Worm (Caenorhabditis elegans) whole organism, L4 larva: Measurements from ENCODE around the gene msp-113.
"Not testable (repeated sequence)": the region's sequence is repeated elsewhere in the genome, so short reads cannot be mapped to it uniquely, and the experiment has no call there.

ENCODE experiments used
- F10B5.3 ChIP-seq: sonication (generic microtip); optimal IDR thresholded peaks from 2 replicates; lab custom pipeline; 2016; ENCODE audit warnings: mild to moderate bottlenecking, missing genetic modification characterization, missing compliant biosample characterization
- F37D6.2 ChIP-seq: sonication (generic microtip); optimal IDR thresholded peaks from 2 replicates; lab custom pipeline; 2016; ENCODE audit warnings: mild to moderate bottlenecking, missing genetic modification characterization, missing compliant biosample characterization
- F49E8.2 ChIP-seq: sonication (generic microtip); optimal IDR thresholded peaks from 2 replicates; lab custom pipeline; 2016; ENCODE audit warnings: missing compliant biosample characterization, mild to moderate bottlenecking, missing genetic modification characterization, borderline replicate concordance
- R02D3.7 ChIP-seq: fragments of 150-350 bp; sonication (generic microtip); optimal IDR thresholded peaks from 3 replicates; lab custom pipeline; 2014; ENCODE audit warnings: missing biosample characterization, missing genetic modification characterization
- T26A8.4 ChIP-seq: fragments of 200-800 bp; sonication (Bioruptor generic); IDR thresholded peaks from 2 replicates; pipeline ENCODE4 v1.3.6; 2022; ENCODE audit warnings: missing genetic modification characterization, missing compliant biosample characterization
- aha-1 ChIP-seq: fragments of 150-350 bp; peaks from one replicate; lab custom pipeline; 2014; ENCODE audit warnings: missing biosample characterization, missing genetic modification characterization
- arid-1 ChIP-seq: fragments of 200-800 bp; sonication (Bioruptor generic); conservative IDR thresholded peaks from 2 replicates; pipeline ENCODE4 v1.3.6; 2022; ENCODE audit warnings: missing genetic modification reagents, missing genetic modification characterization, missing compliant biosample characterization
- attf-4 ChIP-seq: sonication (generic microtip); optimal IDR thresholded peaks from 3 replicates; lab custom pipeline; 2017; ENCODE audit warnings: missing biosample characterization, missing genetic modification characterization
- ceh-32 ChIP-seq: sonication (generic microtip); optimal IDR thresholded peaks from 2 replicates; lab custom pipeline; 2016; ENCODE audit warnings: mild to moderate bottlenecking, missing genetic modification characterization, missing compliant biosample characterization; ENCODE audit not compliant: poor library complexity
- ceh-44 ChIP-seq: fragments of 200-800 bp; sonication (Bioruptor generic); IDR thresholded peaks from 2 replicates; pipeline ENCODE4 v1.3.6; 2022; ENCODE audit warnings: missing genetic modification reagents, missing genetic modification characterization, missing compliant biosample characterization
- ceh-62 ChIP-seq: sonication (generic microtip); optimal IDR thresholded peaks from 2 replicates; lab custom pipeline; 2017; ENCODE audit warnings: missing biosample characterization, missing genetic modification characterization
- ctbp-1 ChIP-seq: fragments of 200-800 bp; sonication (Bioruptor generic); IDR thresholded peaks from 2 replicates; pipeline ENCODE4 v1.3.6; 2022; ENCODE audit warnings: missing genetic modification reagents, missing genetic modification characterization, missing compliant biosample characterization
- daf-16 ChIP-seq, 3 experiments: sonication (generic microtip); optimal IDR thresholded peaks; 2 replicates each; lab custom pipeline; 2016 to 2017; ENCODE audit warnings: missing genetic modification characterization in 3 of 3, missing genetic modification reagents in 3 of 3, mild to moderate bottlenecking in 2 of 3, missing compliant biosample characterization in 2 of 3, missing biosample characterization in 1 of 3, moderate library complexity in 1 of 3
- dmd-6 ChIP-seq: fragments of 200-800 bp; sonication (Bioruptor generic); IDR thresholded peaks from 2 replicates; pipeline ENCODE4 v1.3.6; 2022; ENCODE audit warnings: missing genetic modification reagents, missing genetic modification characterization, missing compliant biosample characterization
- duxl-1 ChIP-seq: sonication (generic microtip); optimal IDR thresholded peaks from 2 replicates; lab custom pipeline; 2016; ENCODE audit warnings: mild to moderate bottlenecking, missing genetic modification characterization, moderate library complexity, missing compliant biosample characterization; ENCODE audit not compliant: poor library complexity
- dve-1 ChIP-seq: sonication (generic microtip); optimal IDR thresholded peaks from 2 replicates; lab custom pipeline; 2017; ENCODE audit warnings: antibody characterized with exemption, mild to moderate bottlenecking, missing genetic modification characterization, missing compliant biosample characterization; ENCODE audit not compliant: insufficient read depth
- egl-27 ChIP-seq: sonication (generic microtip); optimal IDR thresholded peaks from 3 replicates; lab custom pipeline; 2017; ENCODE audit warnings: missing biosample characterization, missing genetic modification reagents, missing genetic modification characterization
- hlh-11 ChIP-seq: fragments of 200-800 bp; sonication (Bioruptor generic); optimal IDR thresholded peaks from 2 replicates; lab custom pipeline; 2018; ENCODE audit warnings: mild to moderate bottlenecking, missing genetic modification characterization, missing compliant biosample characterization
- hlh-30 ChIP-seq: sonication (generic microtip); optimal IDR thresholded peaks from 2 replicates; lab custom pipeline; 2017; ENCODE audit warnings: antibody characterized with exemption, mild to moderate bottlenecking, missing genetic modification characterization, missing compliant biosample characterization; ENCODE audit not compliant: insufficient read depth
- lin-13 ChIP-seq: fragments of 150-350 bp; optimal IDR thresholded peaks from 2 replicates; lab custom pipeline; 2014; ENCODE audit warnings: missing biosample characterization, missing genetic modification reagents, missing genetic modification characterization
- lir-3 ChIP-seq: sonication (generic microtip); optimal IDR thresholded peaks from 2 replicates; lab custom pipeline; 2016; ENCODE audit warnings: mild to moderate bottlenecking, missing genetic modification characterization, missing compliant biosample characterization
- madf-5 ChIP-seq, 2 experiments: fragments of 200-800 bp; sonication (Bioruptor generic); IDR thresholded peaks; 2 replicates each; pipeline ENCODE4 v1.3.6; 2022; ENCODE audit warnings: missing compliant biosample characterization in 2 of 2, missing genetic modification characterization in 2 of 2
- mes-2 ChIP-seq: sonication (generic microtip); optimal IDR thresholded peaks from 2 replicates; lab custom pipeline; 2016; ENCODE audit warnings: missing genotype, mild to moderate bottlenecking, missing genetic modification characterization, missing compliant biosample characterization; ENCODE audit not compliant: poor library complexity, severe bottlenecking
- nhr-102 ChIP-seq: sonication (generic microtip); optimal IDR thresholded peaks from 2 replicates; lab custom pipeline; 2016; ENCODE audit warnings: mild to moderate bottlenecking, missing genetic modification characterization, moderate library complexity, missing compliant biosample characterization
- nhr-11 ChIP-seq: fragments of 150-350 bp; optimal IDR thresholded peaks from 2 replicates; lab custom pipeline; 2014; ENCODE audit warnings: missing biosample characterization, missing genetic modification characterization
- nhr-111 ChIP-seq: fragments of 200-800 bp; sonication (Bioruptor generic); optimal IDR thresholded peaks from 2 replicates; lab custom pipeline; 2018; ENCODE audit warnings: mild to moderate bottlenecking, missing genetic modification characterization, missing compliant biosample characterization
- nhr-237 ChIP-seq: sonication (generic microtip); optimal IDR thresholded peaks from 2 replicates; lab custom pipeline; 2017; ENCODE audit warnings: missing biosample characterization, missing genetic modification characterization
- nhr-41 ChIP-seq: fragments of 200-800 bp; sonication (Bioruptor generic); IDR thresholded peaks from 2 replicates; pipeline ENCODE4 v1.3.6; 2022; ENCODE audit warnings: missing genetic modification reagents, missing genetic modification characterization, missing compliant biosample characterization
- nhr-42 ChIP-seq: fragments of 200-800 bp; sonication (Bioruptor generic); IDR thresholded peaks from 2 replicates; pipeline ENCODE4 v1.3.6; 2022; ENCODE audit warnings: missing genetic modification characterization, missing compliant biosample characterization
- nhr-76 ChIP-seq: fragments of 150-350 bp; optimal IDR thresholded peaks from 2 replicates; lab custom pipeline; 2014; ENCODE audit warnings: missing biosample characterization, missing genetic modification characterization
- php-3 ChIP-seq: fragments of 200-800 bp; sonication (Bioruptor generic); IDR thresholded peaks from 2 replicates; pipeline ENCODE4 v1.3.6; 2022; ENCODE audit warnings: missing genetic modification reagents, missing genetic modification characterization, missing compliant biosample characterization
- sdz-12 ChIP-seq: fragments of 200-800 bp; sonication (Bioruptor generic); optimal IDR thresholded peaks from 2 replicates; lab custom pipeline; 2018; ENCODE audit warnings: mild to moderate bottlenecking, missing genetic modification characterization, missing compliant biosample characterization
- skn-1 ChIP-seq: fragments of 150-350 bp; optimal IDR thresholded peaks from 2 replicates; lab custom pipeline; 2014; ENCODE audit warnings: missing biosample characterization, missing genetic modification characterization
- snpc-1.2 ChIP-seq: fragments of 200-800 bp; sonication (Bioruptor generic); IDR thresholded peaks from 2 replicates; pipeline ENCODE4 v1.3.6; 2022; ENCODE audit warnings: missing genetic modification reagents, missing genetic modification characterization, missing compliant biosample characterization
- spr-1 ChIP-seq: sonication (generic microtip); optimal IDR thresholded peaks from 2 replicates; lab custom pipeline; 2016; ENCODE audit warnings: mild to moderate bottlenecking, missing genetic modification characterization, missing compliant biosample characterization
- unc-130 ChIP-seq: sonication (generic microtip); optimal IDR thresholded peaks from 2 replicates; lab custom pipeline; 2016; ENCODE audit warnings: missing genetic modification reagents, missing genetic modification characterization, missing compliant biosample characterization
- vab-7 ChIP-seq: fragments of 200-800 bp; sonication (Bioruptor generic); IDR thresholded peaks from 2 replicates; pipeline ENCODE4 v1.3.6; 2022; ENCODE audit warnings: missing genetic modification reagents, missing genetic modification characterization, missing compliant biosample characterization
- zag-1 ChIP-seq: fragments of 150-350 bp; optimal IDR thresholded peaks from 2 replicates; lab custom pipeline; 2014; ENCODE audit warnings: missing biosample characterization, missing genetic modification characterization
- zfp-2 ChIP-seq: sonication (generic microtip); optimal IDR thresholded peaks from 2 replicates; lab custom pipeline; 2016; ENCODE audit warnings: mild to moderate bottlenecking, missing genetic modification characterization, missing compliant biosample characterization

The msp-113 gene

ce11 chrIV:5308046-5308643, 10.4 kb downstream of the msp-113 start, which contains the start of the genes ZK354.9 and msp-58:
Gene ZK354.9, minus strand, starts transcription at chrIV:5308146.
Gene msp-58, plus strand, starts transcription at chrIV:5308593.
- TF ChIP-seq spr-1 (tag; lab: Kevin White, UChicago); aha-1; lin-13: not testable (repeated sequence)

DNA sequence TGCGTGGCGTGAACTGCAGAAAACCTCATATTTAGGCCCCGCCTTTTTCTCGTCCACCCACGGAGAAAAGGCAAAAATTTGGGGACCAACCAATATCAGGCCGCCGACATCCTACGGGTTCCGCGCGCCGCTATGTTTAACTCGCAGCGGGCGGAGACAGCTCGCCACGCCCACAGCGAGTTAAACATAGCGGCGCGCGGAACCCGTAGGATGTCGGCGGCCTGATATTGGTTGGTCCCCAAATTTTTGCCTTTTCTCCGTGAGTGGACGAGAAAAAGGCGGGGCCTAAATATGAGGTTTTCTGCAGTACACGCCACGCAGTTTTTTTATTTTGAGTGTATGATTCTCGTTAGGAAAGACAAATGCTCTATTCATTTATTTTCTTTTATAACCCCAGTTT, 11.4 kb downstream of the msp-113 start:
- TF ChIP-seq snpc-1.2 (GFP tag; lab: Robert Waterston, UW) = 0 out of 2 replicates have a peak, but pooled peaks have one; percentile 79
- TF ChIP-seq, all 104 proteins: peak for 1; not testable (repeated sequence) for 103

ce11 chrIV:5309742-5310141, 12.0 kb downstream of the msp-113 start, which contains the start of gene ZK354.3:
Gene ZK354.3, plus strand, starts transcription at chrIV:5310042.
- TF ChIP-seq unc-130 (GFP tag; lab: Kevin White, UChicago) (no peak), madf-5 (GFP tag; IDR thresholded peaks at IDR 0.05; lab: Robert Waterston, UW) (no peak), hlh-11 (tag; lab: Kevin White, UChicago) (no peak), F37D6.2 (tag; lab: Kevin White, UChicago) (no peak), egl-27 (tag; lab: Kevin White, UChicago) (no peak), dmd-6 (GFP tag; lab: Robert Waterston, UW) (no peak), vab-7 (GFP tag; lab: Robert Waterston, UW) (no peak), mes-2 (tag; lab: Kevin White, UChicago) (no peak), hlh-30 (tag; lab: Kevin White, UChicago) (no peak), T26A8.4 (GFP tag; lab: Robert Waterston, UW) (no peak), nhr-111 (GFP tag; lab: Kevin White, UChicago) (no peak), nhr-11 (tag; lab: Kevin White, UChicago) (no peak), duxl-1 (tag; lab: Kevin White, UChicago) (no peak), zfp-2 (no peak), spr-1 (tag; lab: Kevin White, UChicago) (no peak), F10B5.3 (no peak), php-3 (GFP tag; lab: Robert Waterston, UW) (no peak), nhr-42 (no peak), attf-4 (tag; lab: Kevin White, UChicago) (no peak)
- TF ChIP-seq, all 104 proteins: peak for 0

DNA sequence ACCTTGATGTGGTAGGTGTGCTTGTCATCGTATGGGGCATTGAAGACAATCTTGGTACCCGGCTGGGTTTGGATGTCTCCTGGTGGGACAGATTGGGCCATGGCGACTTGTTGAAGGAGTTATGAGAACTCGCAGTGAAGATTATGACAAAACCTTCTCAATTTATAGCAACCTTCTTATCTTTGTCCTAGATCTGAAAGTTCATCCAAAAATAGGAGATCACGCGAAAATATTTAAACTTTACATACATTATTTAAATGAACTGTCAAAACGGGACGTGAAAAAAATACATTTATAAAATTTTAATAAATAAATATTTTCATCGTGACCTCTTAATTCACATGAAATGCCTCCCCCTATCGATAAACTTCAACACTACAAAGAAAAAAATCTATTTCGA, 15.2 kb downstream of the msp-113 start, which contains the start of the genes msp-59 and ZK354.2:
msp-59 (minus strand) TSS at position 101 of the 400 bp plus-strand sequence.
ZK354.2 (plus strand) TSS at position 395 of the 400 bp plus-strand sequence.
- not testable (repeated sequence) for TF ChIP-seq ceh-62, nhr-11, zag-1 (tag; lab: Kevin White, UChicago)

ce11 chrIV:5316223-5316622, 18.5 kb downstream of the msp-113 start, which contains the start of gene msp-65:
Gene msp-65, plus strand, starts transcription at chrIV:5316523.
- TF ChIP-seq sdz-12 (GFP tag; lab: Kevin White, UChicago); ceh-44 (GFP tag; lab: Robert Waterston, UW); lir-3 (tag; lab: Kevin White, UChicago): not testable (repeated sequence)

DNA sequence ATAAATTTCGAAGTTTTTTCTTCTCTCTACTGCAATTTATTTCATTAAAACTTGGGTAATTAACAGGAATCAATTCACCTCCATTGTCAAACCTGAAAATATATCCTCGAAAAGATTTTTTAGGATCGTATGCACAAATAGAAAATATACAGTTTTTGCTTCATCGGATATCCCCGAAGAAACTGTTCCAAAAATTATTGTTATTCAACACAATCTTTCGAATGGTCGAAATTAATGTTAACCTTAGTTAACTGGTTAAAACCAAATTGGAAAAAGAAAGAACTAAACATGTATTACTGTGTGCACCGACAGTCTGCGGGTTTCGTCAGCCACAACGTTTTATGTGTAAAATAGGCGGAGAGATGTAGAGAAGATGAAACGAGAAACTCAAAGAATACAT, 19.3 kb downstream of the msp-113 start:
- no peak for TF ChIP-seq daf-16 (GFP tag; optimal IDR thresholded peaks at IDR 0.05; lab: Kevin White, UChicago)
- TF ChIP-seq daf-16 (tag; optimal IDR thresholded peaks at IDR 0.05; lab: Kevin White, UChicago) = peak; percentile 31
- peak; percentile 69 for TF ChIP-seq duxl-1 (tag; lab: Kevin White, UChicago)
- TF ChIP-seq nhr-76 (tag; lab: Kevin White, UChicago) = no peak
- TF ChIP-seq R02D3.7 (tag; lab: Kevin White, UChicago) = no peak
- TF ChIP-seq F49E8.2 = peak; percentile 53
- no peak for TF ChIP-seq nhr-237
- TF ChIP-seq nhr-41 = no peak
- no peak for TF ChIP-seq skn-1 (tag; lab: Kevin White, UChicago)
- 0 out of 2 replicates have a peak, but pooled peaks have one; percentile 18 for TF ChIP-seq arid-1 (GFP tag; lab: Robert Waterston, UW)
- peak; percentile 25; the same call in 1 of the 2 replicates for TF ChIP-seq nhr-42
- peak; percentile 80 for TF ChIP-seq T26A8.4 (GFP tag; lab: Robert Waterston, UW)
- TF ChIP-seq nhr-102 = peak; percentile 72
- TF ChIP-seq ceh-32 (tag; lab: Kevin White, UChicago) = no peak
- TF ChIP-seq dve-1 = peak; percentile 70
- TF ChIP-seq ctbp-1 = no peak
